Fruit fly (Drosophila melanogaster): Measurements from ENCODE around the gene Sox21b.
A peak's percentile ranks its signal among the peaks of the same experiment; 100 is the strongest.

Gene Sox21b

dm6 chr3L:14174197-14174596 is 43.1 kb upstream of the Sox21b start (continued):
- TF ChIP-seq CG7745 (tag; optimal IDR thresholded peaks at IDR 0.05) (peak; percentile 52), seq (GFP tag; IDR thresholded peaks at IDR 0.05) (peak; percentile 60; the same call in 1 of the 2 replicates), CG15073 (GFP tag; optimal IDR thresholded peaks at IDR 0.05) (no peak), CG1647 (GFP tag; optimal IDR thresholded peaks at IDR 0.05) (peak; percentile 5), kni (GFP tag; optimal IDR thresholded peaks at IDR 0.05) (peak; percentile 47), chinmo (GFP tag; IDR thresholded peaks at IDR 0.05; ENCODE audit: partially characterized antibody) (no peak), Doc2 (GFP tag; IDR thresholded peaks at IDR 0.05) (no peak), GATAe (GFP tag; conservative IDR thresholded peaks at IDR 0.05) (no peak), ewg (GFP tag; optimal IDR thresholded peaks at IDR 0.05) (peak; percentile 2), eyg (GFP tag; optimal IDR thresholded peaks at IDR 0.05) (no peak), NK7.1 (GFP tag; optimal IDR thresholded peaks at IDR 0.05) (no peak), wek (GFP tag; optimal IDR thresholded peaks at IDR 0.05) (peak; percentile 90), disco-r (GFP tag; optimal IDR thresholded peaks at IDR 0.05) (no peak), CG17912 (GFP tag; optimal IDR thresholded peaks at IDR 0.05) (peak; percentile 81), phol (tag; optimal IDR thresholded peaks at IDR 0.05) (no peak), bcd (GFP tag; optimal IDR thresholded peaks at IDR 0.05) (peak; percentile 52), Rx (GFP tag; IDR thresholded peaks at IDR 0.05) (no peak), otp (GFP tag; IDR thresholded peaks at IDR 0.05) (peak; percentile 72; the same call in 2 of the 3 replicates), az2 (GFP tag; optimal IDR thresholded peaks at IDR 0.05) (no peak), CG6765 (GFP tag; optimal IDR thresholded peaks at IDR 0.05) (peak; percentile 29), Gsc (GFP tag; IDR thresholded peaks at IDR 0.05) (no peak), CG12391 (tag; optimal IDR thresholded peaks at IDR 0.05) (peak; percentile 53), mirr (GFP tag; optimal IDR thresholded peaks at IDR 0.05) (peak; percentile 11), CG2129 (GFP tag; IDR thresholded peaks at IDR 0.05; ENCODE audit: partially characterized antibody) (no peak), CG16863 (GFP tag; optimal IDR thresholded peaks at IDR 0.05) (peak; percentile 39), CG14441 (GFP tag; IDR thresholded peaks at IDR 0.05) (0 out of 2 replicates have a peak, but pooled peaks have one; percentile 12), jing (GFP tag; optimal IDR thresholded peaks at IDR 0.05) (no peak), pho (GFP tag; optimal IDR thresholded peaks at IDR 0.05) (no peak), Poxn (GFP tag; IDR thresholded peaks at IDR 0.05) (no peak), Lpt (GFP tag; optimal IDR thresholded peaks at IDR 0.05) (no peak), dimm (GFP tag; IDR thresholded peaks at IDR 0.05) (no peak), nerfin-2 (GFP tag; IDR thresholded peaks at IDR 0.05; ENCODE audit: partially characterized antibody) (no peak), Tbp (GFP tag; optimal IDR thresholded peaks at IDR 0.05) (no peak), br (optimal IDR thresholded peaks at IDR 0.05) (no peak), CG12659 (GFP tag; optimal IDR thresholded peaks at IDR 0.05) (peak; percentile 91), dmrt11E (tag; optimal IDR thresholded peaks at IDR 0.05) (peak; percentile 73), CG8359 (GFP tag; optimal IDR thresholded peaks at IDR 0.05; ENCODE audit: borderline replicate concordance) (peak; percentile 75), CG17612 (GFP tag; IDR thresholded peaks at IDR 0.05) (no peak), Mad (GFP tag; optimal IDR thresholded peaks at IDR 0.05) (no peak), run (tag; optimal IDR thresholded peaks at IDR 0.05) (peak; percentile 44), Side (GFP tag; optimal IDR thresholded peaks at IDR 0.05) (peak; percentile 47), CG1832 (GFP tag; optimal IDR thresholded peaks at IDR 0.05) (no peak), CG6654 (GFP tag; optimal IDR thresholded peaks at IDR 0.05) (peak; percentile 4), CG13296 (GFP tag; optimal IDR thresholded peaks at IDR 0.05) (no peak), CG31224 (GFP tag; IDR thresholded peaks at IDR 0.05) (no peak), Gug (GFP tag; IDR thresholded peaks at IDR 0.05) (no peak), NfI (GFP tag; optimal IDR thresholded peaks at IDR 0.05) (peak; percentile 61), E2f1 (GFP tag; IDR thresholded peaks at IDR 0.05) (no peak), CTCF (GFP tag; optimal IDR thresholded peaks at IDR 0.05) (peak; percentile 14), dan (GFP tag; IDR thresholded peaks at IDR 0.05) (no peak), Atf3 (GFP tag; optimal IDR thresholded peaks at IDR 0.05) (peak; percentile 12), CG16779 (GFP tag; IDR thresholded peaks at IDR 0.05) (no peak), kah (GFP tag; optimal IDR thresholded peaks at IDR 0.05) (peak; percentile 46)
